Fruit fly (Drosophila melanogaster): ENCODE measurements around the gene CG13010.
A peak's percentile ranks its signal among the peaks of the same experiment; 100 is the strongest.

CG13010 gene

DNA sequence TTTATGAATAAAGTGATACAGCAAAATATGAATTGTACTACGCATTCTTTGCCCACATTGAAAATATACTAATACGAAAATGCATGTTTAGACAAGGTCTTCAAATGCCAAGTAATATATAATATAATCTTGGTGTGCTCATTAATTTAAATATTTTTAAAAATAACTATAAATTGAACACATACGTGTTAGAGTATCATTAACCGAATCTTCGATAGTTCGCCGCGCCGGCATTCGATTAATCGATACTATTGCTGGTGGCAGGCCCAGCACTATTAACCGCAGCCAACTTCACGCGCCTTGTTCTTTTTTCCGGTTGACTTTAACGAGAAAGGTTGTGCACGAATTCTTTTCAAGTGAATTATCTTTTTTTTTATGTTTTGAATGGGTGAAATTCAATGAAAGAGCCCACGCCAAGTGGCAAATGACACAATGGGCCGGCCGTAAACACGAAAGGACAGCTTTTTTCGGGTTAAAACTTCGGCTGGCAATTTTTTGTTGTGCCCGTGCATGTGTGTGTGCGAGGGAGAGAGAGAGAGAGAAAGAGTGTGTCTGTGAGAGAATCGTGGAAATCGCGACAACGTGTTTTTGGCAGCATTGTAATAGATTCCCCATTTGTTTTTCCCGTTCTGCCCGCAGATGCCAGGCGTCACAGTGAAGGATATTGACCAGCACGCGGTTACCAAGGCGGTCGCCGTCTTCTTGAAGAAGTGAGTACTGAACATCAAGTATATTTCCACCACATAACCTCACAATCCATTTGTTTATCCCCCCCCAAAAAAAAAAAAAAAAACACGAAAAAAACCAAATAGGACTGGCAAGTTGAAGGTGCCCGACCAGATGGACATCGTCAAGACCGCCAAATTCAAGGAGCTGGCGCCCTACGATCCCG, 40.9 kb downstream of the CG13010 start, which contains the start of gene RpS19a (continued):
- TF ChIP-seq YL-1 (GFP tag; optimal IDR thresholded peaks at IDR 0.05), result peak; percentile 94
- no peak for TF ChIP-seq CG11504 (tag; optimal IDR thresholded peaks at IDR 0.05)
- TF ChIP-seq stc (GFP tag; IDR thresholded peaks at IDR 0.05), result peak; percentile 64
- peak; percentile 67 for TF ChIP-seq gcm (GFP tag; optimal IDR thresholded peaks at IDR 0.05)
- TF ChIP-seq Neu2 (GFP tag; optimal IDR thresholded peaks at IDR 0.05; ENCODE audit: borderline replicate concordance), result peak; percentile 21
- no peak for TF ChIP-seq dan (GFP tag; IDR thresholded peaks at IDR 0.05)
- TF ChIP-seq CG2712 (tag; optimal IDR thresholded peaks at IDR 0.05), result peak; percentile 39
- TF ChIP-seq lbe (GFP tag; optimal IDR thresholded peaks at IDR 0.05), result peak; percentile 32
- peak; percentile 66; the same call in 2 of the 3 replicates for TF ChIP-seq Optix (GFP tag; IDR thresholded peaks at IDR 0.05)
- peak; percentile 62 for TF ChIP-seq CG30431 (GFP tag; optimal IDR thresholded peaks at IDR 0.05)
- peak; percentile 94 for TF ChIP-seq CG17912 (GFP tag; optimal IDR thresholded peaks at IDR 0.05)
- TF ChIP-seq Gsc (GFP tag; IDR thresholded peaks at IDR 0.05), result no peak
- peak; percentile 93 for TF ChIP-seq CG1233 (GFP tag; optimal IDR thresholded peaks at IDR 0.05)
- no peak for TF ChIP-seq sc (optimal IDR thresholded peaks at IDR 0.05)
- peak; percentile 80 for TF ChIP-seq sc (GFP tag; optimal IDR thresholded peaks at IDR 0.05)
- TF ChIP-seq CG5953 (GFP tag; IDR thresholded peaks at IDR 0.05), result peak; percentile 75
- no peak for TF ChIP-seq cad (GFP tag; optimal IDR thresholded peaks at IDR 0.05)
- peak; percentile 73 for TF ChIP-seq org-1 (GFP tag; optimal IDR thresholded peaks at IDR 0.05)
- TF ChIP-seq lmd (GFP tag; IDR thresholded peaks at IDR 0.05), result peak; percentile 26
- peak; percentile 67 for TF ChIP-seq dysf (GFP tag; IDR thresholded peaks at IDR 0.05)
- TF ChIP-seq fd3F (GFP tag; optimal IDR thresholded peaks at IDR 0.05), result peak; percentile 47
- TF ChIP-seq CG1602 (GFP tag; optimal IDR thresholded peaks at IDR 0.05), result no peak
- TF ChIP-seq shn (GFP tag; optimal IDR thresholded peaks at IDR 0.05), result peak; percentile 66
- peak; percentile 60 for TF ChIP-seq CG18262 (tag; optimal IDR thresholded peaks at IDR 0.05)
- TF ChIP-seq Ptx1 (GFP tag; IDR thresholded peaks at IDR 0.05), result peak; percentile 58
- TF ChIP-seq CG2202 (tag; optimal IDR thresholded peaks at IDR 0.05), result peak; percentile 45
- no peak; the same call in 2 of the 3 replicates for TF ChIP-seq zen2 (GFP tag; IDR thresholded peaks at IDR 0.05; ENCODE audit: partially characterized antibody)
- peak; percentile 47 for TF ChIP-seq CG9797 (GFP tag; optimal IDR thresholded peaks at IDR 0.05)
- peak; percentile 74 for TF ChIP-seq CG15269 (tag; optimal IDR thresholded peaks at IDR 0.05)
- TF ChIP-seq CG5180 (GFP tag; optimal IDR thresholded peaks at IDR 0.05), result peak; percentile 73
- peak; percentile 61; the same call in 1 of the 2 replicates for TF ChIP-seq H2.0 (GFP tag; IDR thresholded peaks at IDR 0.05)
- TF ChIP-seq dpn (GFP tag; optimal IDR thresholded peaks at IDR 0.05), result peak; percentile 19 to 52
- peak; percentile 76 for TF ChIP-seq CG4424 (GFP tag; optimal IDR thresholded peaks at IDR 0.05)
- TF ChIP-seq NC2β (GFP tag; optimal IDR thresholded peaks at IDR 0.05), result peak; percentile 87
- TF ChIP-seq hth (optimal IDR thresholded peaks at IDR 0.05), result no peak
- TF ChIP-seq CG3838 (GFP tag; optimal IDR thresholded peaks at IDR 0.05), result no peak
- peak; percentile 31; the same call in 1 of the 3 replicates for TF ChIP-seq CG11695 (GFP tag; IDR thresholded peaks at IDR 0.05)
- peak; percentile 58 for TF ChIP-seq CG9876 (GFP tag; optimal IDR thresholded peaks at IDR 0.05)
- peak; percentile 88 for TF ChIP-seq CG4707 (GFP tag; optimal IDR thresholded peaks at IDR 0.05)
- peak; percentile 89 for TF ChIP-seq Fer1 (GFP tag; optimal IDR thresholded peaks at IDR 0.05)
- TF ChIP-seq tx (GFP tag; optimal IDR thresholded peaks at IDR 0.05), result no peak
- peak; percentile 55 for TF ChIP-seq Oaz (GFP tag; IDR thresholded peaks at IDR 0.05)
- TF ChIP-seq HLH54F (GFP tag; optimal IDR thresholded peaks at IDR 0.05), result peak; percentile 16
- peak; percentile 49 for TF ChIP-seq slp2 (GFP tag; optimal IDR thresholded peaks at IDR 0.05)
- peak; percentile 92 for TF ChIP-seq CG12071 (GFP tag; optimal IDR thresholded peaks at IDR 0.05)
- peak; percentile 48; the same call in 1 of the 3 replicates for TF ChIP-seq B-H1 (GFP tag; IDR thresholded peaks at IDR 0.05)
- TF ChIP-seq maf-S (GFP tag; optimal IDR thresholded peaks at IDR 0.05), result no peak
- TF ChIP-seq inv (GFP tag; IDR thresholded peaks at IDR 0.05; ENCODE audit: partially characterized antibody), result 0 out of 2 replicates have a peak, but pooled peaks have one; percentile 2
- TF ChIP-seq CG10565 (GFP tag; optimal IDR thresholded peaks at IDR 0.05), result no peak

Data from whole organism, embryonic.